Worm (Caenorhabditis elegans) whole organism, L4 larva: ENCODE results near the gene fbxa-95.

ENCODE experiments used
- R02D3.7 ChIP-seq: fragments of 150-350 bp; sonication (generic microtip); optimal IDR thresholded peaks from 3 replicates; lab custom pipeline; 2014; ENCODE audit warnings: missing biosample characterization, missing genetic modification characterization
- T20F7.1 ChIP-seq: fragments of 200-800 bp; sonication (Bioruptor generic); optimal IDR thresholded peaks from 2 replicates; lab custom pipeline; 2018; ENCODE audit warnings: mild to moderate bottlenecking, missing genetic modification characterization, missing compliant biosample characterization
- Y105C5A.15 ChIP-seq: fragments of 200-800 bp; sonication (Bioruptor generic); IDR thresholded peaks from 2 replicates; pipeline ENCODE4 v1.3.6; 2022; ENCODE audit warnings: missing genetic modification characterization, missing compliant biosample characterization
- Y48G9A.11 ChIP-seq: fragments of 200-800 bp; sonication (Bioruptor generic); IDR thresholded peaks from 2 replicates; pipeline ENCODE4 v1.3.6; 2022; ENCODE audit warnings: missing genetic modification reagents, missing genetic modification characterization, missing compliant biosample characterization
- Y5F2A.4 ChIP-seq: fragments of 200-800 bp; sonication (Bioruptor generic); optimal IDR thresholded peaks from 2 replicates; lab custom pipeline; 2018; ENCODE audit warnings: mild to moderate bottlenecking, missing genetic modification characterization, missing compliant biosample characterization
- ama-1 ChIP-seq: fragments of 150-350 bp; optimal IDR thresholded peaks from 2 replicates; lab custom pipeline; 2014; ENCODE audit warnings: inconsistent platforms, mixed read lengths
- attf-4 ChIP-seq: sonication (generic microtip); optimal IDR thresholded peaks from 3 replicates; lab custom pipeline; 2017; ENCODE audit warnings: missing biosample characterization, missing genetic modification characterization
- ceh-44 ChIP-seq: fragments of 200-800 bp; sonication (Bioruptor generic); IDR thresholded peaks from 2 replicates; pipeline ENCODE4 v1.3.6; 2022; ENCODE audit warnings: missing genetic modification reagents, missing genetic modification characterization, missing compliant biosample characterization
- ceh-62 ChIP-seq: sonication (generic microtip); optimal IDR thresholded peaks from 2 replicates; lab custom pipeline; 2017; ENCODE audit warnings: missing biosample characterization, missing genetic modification characterization
- cey-2 ChIP-seq: sonication (generic microtip); optimal IDR thresholded peaks from 3 replicates; lab custom pipeline; 2017; ENCODE audit warnings: missing genetic modification characterization, mild to moderate bottlenecking, missing compliant biosample characterization, antibody characterized with exemption, borderline replicate concordance; ENCODE audit not compliant: insufficient read depth
- daf-16 ChIP-seq, 3 experiments: sonication (generic microtip); optimal IDR thresholded peaks; 2 replicates each; lab custom pipeline; 2016 to 2017; ENCODE audit warnings: missing genetic modification characterization in 3 of 3, missing genetic modification reagents in 3 of 3, mild to moderate bottlenecking in 2 of 3, missing compliant biosample characterization in 2 of 3, missing biosample characterization in 1 of 3, moderate library complexity in 1 of 3
- dpl-1 ChIP-seq: fragments of 150-350 bp; optimal IDR thresholded peaks from 2 replicates; lab custom pipeline; 2014; ENCODE audit warnings: missing biosample characterization, missing genetic modification reagents, missing genetic modification characterization
- dve-1 ChIP-seq: sonication (generic microtip); optimal IDR thresholded peaks from 2 replicates; lab custom pipeline; 2017; ENCODE audit warnings: antibody characterized with exemption, mild to moderate bottlenecking, missing genetic modification characterization, missing compliant biosample characterization; ENCODE audit not compliant: insufficient read depth
- egl-27 ChIP-seq: sonication (generic microtip); optimal IDR thresholded peaks from 3 replicates; lab custom pipeline; 2017; ENCODE audit warnings: missing biosample characterization, missing genetic modification reagents, missing genetic modification characterization
- gei-8 ChIP-seq: fragments of 200-800 bp; sonication (Bioruptor generic); optimal IDR thresholded peaks from 2 replicates; lab custom pipeline; 2018; ENCODE audit warnings: mild to moderate bottlenecking, missing genetic modification characterization, missing compliant biosample characterization
- hif-1 ChIP-seq, 2 experiments: sonication (generic microtip); optimal IDR thresholded peaks; 2 replicates each; lab custom pipeline; 2016 to 2017; ENCODE audit warnings: missing compliant biosample characterization in 2 of 2, missing genetic modification characterization in 2 of 2, missing genetic modification reagents in 2 of 2, missing genotype in 2 of 2, mild to moderate bottlenecking in 1 of 2
- hlh-30 ChIP-seq: sonication (generic microtip); optimal IDR thresholded peaks from 2 replicates; lab custom pipeline; 2017; ENCODE audit warnings: antibody characterized with exemption, mild to moderate bottlenecking, missing genetic modification characterization, missing compliant biosample characterization; ENCODE audit not compliant: insufficient read depth
- hmg-1.1 ChIP-seq: fragments of 200-800 bp; sonication (Bioruptor generic); IDR thresholded peaks from 2 replicates; pipeline ENCODE4 v1.3.6; 2022; ENCODE audit warnings: missing genetic modification reagents, missing genetic modification characterization, missing compliant biosample characterization
- lim-7 ChIP-seq: fragments of 200-800 bp; sonication (Bioruptor generic); IDR thresholded peaks from 2 replicates; pipeline ENCODE4 v1.3.6; 2022; ENCODE audit warnings: missing genetic modification characterization, missing compliant biosample characterization
- lin-38 ChIP-seq: fragments of 200-800 bp; sonication (Bioruptor generic); IDR thresholded peaks from 2 replicates; pipeline ENCODE4 v1.3.6; 2022; ENCODE audit warnings: missing genetic modification reagents, missing genetic modification characterization, missing compliant biosample characterization
- lsy-2 ChIP-seq, 2 experiments: fragments of 150-350 bp in 1 of 2; sonication (generic microtip) in 1 of 2; optimal IDR thresholded peaks; 2 replicates each; lab custom pipeline; 2014 to 2017; ENCODE audit warnings: missing biosample characterization in 2 of 2, missing genetic modification characterization in 2 of 2
- mdl-1 ChIP-seq, 2 experiments: fragments of 150-350 bp in 1 of 2; sonication (generic microtip) in 1 of 2; optimal IDR thresholded peaks; 2 replicates each; lab custom pipeline; 2014 to 2017; ENCODE audit warnings: missing biosample characterization in 2 of 2, missing genetic modification characterization in 2 of 2
- mep-1 ChIP-seq: fragments of 150-350 bp; sonication (generic microtip); optimal IDR thresholded peaks from 3 replicates; lab custom pipeline; 2014; ENCODE audit warnings: missing biosample characterization, missing genetic modification characterization
- mes-2 ChIP-seq: sonication (generic microtip); optimal IDR thresholded peaks from 2 replicates; lab custom pipeline; 2016; ENCODE audit warnings: missing genotype, mild to moderate bottlenecking, missing genetic modification characterization, missing compliant biosample characterization; ENCODE audit not compliant: poor library complexity, severe bottlenecking
- nhr-10 ChIP-seq: fragments of 150-350 bp; optimal IDR thresholded peaks from 2 replicates; lab custom pipeline; 2014; ENCODE audit warnings: missing biosample characterization, missing genetic modification characterization
- nhr-111 ChIP-seq: fragments of 200-800 bp; sonication (Bioruptor generic); optimal IDR thresholded peaks from 2 replicates; lab custom pipeline; 2018; ENCODE audit warnings: mild to moderate bottlenecking, missing genetic modification characterization, missing compliant biosample characterization
- nhr-28 ChIP-seq: fragments of 150-350 bp; optimal IDR thresholded peaks from 2 replicates; lab custom pipeline; 2014; ENCODE audit warnings: missing biosample characterization, missing genetic modification characterization
- nhr-6 ChIP-seq: fragments of 150-350 bp; optimal IDR thresholded peaks from 2 replicates; lab custom pipeline; 2014; ENCODE audit warnings: missing biosample characterization, missing genetic modification characterization
- nhr-76 ChIP-seq: fragments of 150-350 bp; optimal IDR thresholded peaks from 2 replicates; lab custom pipeline; 2014; ENCODE audit warnings: missing biosample characterization, missing genetic modification characterization
- nhr-77 ChIP-seq: fragments of 150-350 bp; optimal IDR thresholded peaks from 2 replicates; lab custom pipeline; 2014; ENCODE audit warnings: missing biosample characterization, missing genetic modification characterization
- pha-4 ChIP-seq, 2 experiments: fragments of 150-350 bp in 1 of 2; fragments of 200-800 bp in 1 of 2; sonication (Bioruptor generic) in 1 of 2; IDR thresholded peaks in 1 of 2; optimal IDR thresholded peaks in 1 of 2; 2 replicates each; pipeline versions ENCODE4 v1.3.6 to Lab custom; 2014 to 2022; ENCODE audit warnings: missing genetic modification characterization in 2 of 2, missing genetic modification reagents in 2 of 2, missing biosample characterization in 1 of 2, missing compliant biosample characterization in 1 of 2
- php-3 ChIP-seq: fragments of 200-800 bp; sonication (Bioruptor generic); IDR thresholded peaks from 2 replicates; pipeline ENCODE4 v1.3.6; 2022; ENCODE audit warnings: missing genetic modification reagents, missing genetic modification characterization, missing compliant biosample characterization
- pqm-1 ChIP-seq: sonication (generic microtip); optimal IDR thresholded peaks from 2 replicates; lab custom pipeline; 2017; ENCODE audit warnings: missing biosample characterization, missing genetic modification characterization
- set-16 ChIP-seq: fragments of 200-800 bp; sonication (Bioruptor generic); IDR thresholded peaks from 2 replicates; pipeline ENCODE4 v1.3.6; 2022; ENCODE audit warnings: missing genetic modification reagents, missing genetic modification characterization, missing compliant biosample characterization
- tra-1 ChIP-seq: fragments of 200-800 bp; sonication (Bioruptor generic); IDR thresholded peaks from 2 replicates; pipeline ENCODE4 v1.3.6; 2022; ENCODE audit warnings: missing genetic modification reagents, missing genetic modification characterization, missing compliant biosample characterization
- unc-130 ChIP-seq: sonication (generic microtip); optimal IDR thresholded peaks from 2 replicates; lab custom pipeline; 2016; ENCODE audit warnings: missing genetic modification reagents, missing genetic modification characterization, missing compliant biosample characterization
- unc-62 ChIP-seq, 3 experiments: fragments of 150-350 bp in 1 of 3; sonication (generic microtip); optimal IDR thresholded peaks in 2 of 3; peaks in 1 of 3; 1 replicate in 1 of 3; 2 replicates in 2 of 3; lab custom pipeline; 2014 to 2017; ENCODE audit warnings: missing biosample characterization in 3 of 3, missing genetic modification characterization in 3 of 3, missing genetic modification reagents in 3 of 3, missing genotype in 1 of 3
- vab-7 ChIP-seq: fragments of 200-800 bp; sonication (Bioruptor generic); IDR thresholded peaks from 2 replicates; pipeline ENCODE4 v1.3.6; 2022; ENCODE audit warnings: missing genetic modification reagents, missing genetic modification characterization, missing compliant biosample characterization
- zfp-2 ChIP-seq: sonication (generic microtip); optimal IDR thresholded peaks from 2 replicates; lab custom pipeline; 2016; ENCODE audit warnings: mild to moderate bottlenecking, missing genetic modification characterization, missing compliant biosample characterization
- zfp-3 ChIP-seq: fragments of 200-800 bp; sonication (Bioruptor generic); conservative IDR thresholded peaks from 2 replicates; pipeline ENCODE4 v1.3.6; 2022; ENCODE audit warnings: missing genetic modification reagents, missing genetic modification characterization, missing compliant biosample characterization
- zip-11 ChIP-seq: fragments of 200-800 bp; sonication (Bioruptor generic); IDR thresholded peaks from 2 replicates; pipeline ENCODE4 v1.3.6; 2022; ENCODE audit warnings: missing genetic modification characterization, missing compliant biosample characterization
- ztf-7 ChIP-seq: fragments of 150-350 bp; optimal IDR thresholded peaks from 2 replicates; lab custom pipeline; 2014; ENCODE audit warnings: missing biosample characterization, missing genetic modification characterization

The fbxa-95 gene

DNA sequence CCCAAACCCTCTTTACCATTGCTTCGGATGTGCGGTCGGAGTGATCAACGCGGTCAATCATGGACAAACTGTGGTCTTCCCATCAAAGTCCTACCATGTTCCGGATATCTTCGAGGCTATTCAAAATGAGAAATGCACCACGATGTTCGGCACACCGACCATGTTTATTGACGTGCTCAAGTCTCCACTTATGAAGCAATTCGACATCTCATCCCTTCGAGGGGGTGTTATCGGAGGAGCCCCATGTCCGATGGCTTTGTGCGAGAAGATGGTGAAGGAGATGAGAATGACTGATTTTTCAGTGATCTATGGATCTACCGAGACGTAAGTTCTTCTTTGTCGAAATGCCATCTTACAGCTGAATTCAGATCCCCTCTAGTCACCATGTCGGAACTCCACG, 2.9 kb upstream of the fbxa-95 start:
- no peak for TF ChIP-seq ama-1 (lab: Kevin White, UChicago)
- no peak for TF ChIP-seq zfp-3 (GFP tag; lab: Robert Waterston, UW)
- no peak for TF ChIP-seq unc-130 (GFP tag; lab: Kevin White, UChicago)
- no peak for TF ChIP-seq ceh-44 (GFP tag; lab: Robert Waterston, UW)
- TF ChIP-seq pha-4 (GFP tag; IDR thresholded peaks at IDR 0.05; lab: Robert Waterston, UW) = no peak
- TF ChIP-seq pha-4 (tag; optimal IDR thresholded peaks at IDR 0.05; lab: Kevin White, UChicago) = no peak
- TF ChIP-seq lin-38 = no peak
- TF ChIP-seq gei-8 (GFP tag; lab: Kevin White, UChicago) = no peak
- TF ChIP-seq egl-27 = no peak
- no peak for TF ChIP-seq set-16
- TF ChIP-seq cey-2 (tag; lab: Kevin White, UChicago) = no peak
- TF ChIP-seq vab-7 (GFP tag; lab: Robert Waterston, UW) = no peak
- TF ChIP-seq mes-2 = no peak
- no peak for TF ChIP-seq attf-4 (tag; lab: Kevin White, UChicago)
- TF ChIP-seq lim-7 (GFP tag; lab: Robert Waterston, UW) = no peak
- no peak for TF ChIP-seq Y5F2A.4 (GFP tag; lab: Kevin White, UChicago)

ce11 chrV:15569702-15570430, 1.4 kb upstream of the fbxa-95 start, which contains the start of gene lsm-5:
TSS of gene lsm-5 (plus strand) at chrV:15570380.
- TF ChIP-seq nhr-28 (peak; percentile 33), dpl-1 (peak; percentile 93), unc-62 (GFP tag; optimal IDR thresholded peaks at IDR 0.05 in 1 of 2; lab: Kevin White, UChicago) (peak in 1 of 2 experiments; percentile 81), unc-62 (tag; optimal IDR thresholded peaks at IDR 0.05; lab: Kevin White, UChicago) (no peak), T20F7.1 (GFP tag; lab: Kevin White, UChicago) (peak; percentile 96), nhr-76 (tag; lab: Kevin White, UChicago) (no peak), lsy-2 (tag; optimal IDR thresholded peaks at IDR 0.05; lab: Kevin White, UChicago) (peak; percentile 37 to 73), nhr-77 (tag; lab: Kevin White, UChicago) (peak; percentile 56), R02D3.7 (tag; lab: Kevin White, UChicago) (peak; percentile 80), daf-16 (GFP tag; optimal IDR thresholded peaks at IDR 0.05; lab: Kevin White, UChicago) (no peak), daf-16 (tag; optimal IDR thresholded peaks at IDR 0.05; lab: Kevin White, UChicago) (peak; percentile 50), ceh-62 (tag; lab: Kevin White, UChicago) (no peak), hlh-30 (tag; lab: Kevin White, UChicago) (peak; percentile 46), pqm-1 (no peak), mep-1 (tag; lab: Kevin White, UChicago) (peak; percentile 70), hmg-1.1 (no peak), attf-4 (tag; lab: Kevin White, UChicago) (no peak), zip-11 (GFP tag; lab: Robert Waterston, UW) (no peak), mdl-1 (tag; optimal IDR thresholded peaks at IDR 0.05; lab: Kevin White, UChicago) (no peak), tra-1 (no peak), cey-2 (tag; lab: Kevin White, UChicago) (no peak), ama-1 (lab: Kevin White, UChicago) (peak; percentile 94), nhr-6 (tag; lab: Kevin White, UChicago) (peak; percentile 40), mes-2 (peak; percentile 75), zfp-2 (tag; lab: Kevin White, UChicago) (no peak), Y48G9A.11 (GFP tag; lab: Robert Waterston, UW) (peak; percentile 93), dve-1 (tag; lab: Kevin White, UChicago) (peak; percentile 11), nhr-111 (GFP tag; lab: Kevin White, UChicago) (no peak), php-3 (GFP tag; lab: Robert Waterston, UW) (no peak), zfp-3 (GFP tag; lab: Robert Waterston, UW) (no peak), Y105C5A.15 (GFP tag; lab: Robert Waterston, UW) (no peak), nhr-10 (tag; lab: Kevin White, UChicago) (peak; percentile 85), ztf-7 (no peak), hif-1 (tag; optimal IDR thresholded peaks at IDR 0.05; lab: Kevin White, UChicago) (peak in 1 of 2 experiments; percentile 19)
